Worm (Caenorhabditis elegans): ENCODE data around the gene egl-21.
A peak's percentile ranks its signal among the peaks of the same experiment; 100 is the strongest.

Gene egl-21

ce11 chrIV:10515128-10515527 lies 33.5 kb upstream of the egl-21 start, which contains the start of gene C02F4.4:
C02F4.4 (minus strand) TSS chrIV:10515228.
- TF ChIP-seq egl-5 (tag; optimal IDR thresholded peaks at IDR 0.05) (no peak), ztf-11 (tag; optimal IDR thresholded peaks at IDR 0.05) (no peak), fkh-10 (GFP tag; optimal IDR thresholded peaks at IDR 0.05) (no peak), nhr-23 (tag; optimal IDR thresholded peaks at IDR 0.05) (no peak), nhr-76 (tag; optimal IDR thresholded peaks at IDR 0.05) (no peak), snpc-4 (tag; optimal IDR thresholded peaks at IDR 0.05) (no peak), lin-15B (tag; optimal IDR thresholded peaks at IDR 0.05) (no peak), unc-62 (GFP tag; optimal IDR thresholded peaks at IDR 0.05) (no peak), aly-2 (tag; optimal IDR thresholded peaks at IDR 0.05) (no peak), skn-1 (tag; optimal IDR thresholded peaks at IDR 0.05) (no peak), eor-1 (tag; optimal IDR thresholded peaks at IDR 0.05) (no peak), fos-1 (tag; optimal IDR thresholded peaks at IDR 0.05) (no peak), elt-1 (tag; optimal IDR thresholded peaks at IDR 0.05) (no peak), nhr-11 (tag; optimal IDR thresholded peaks at IDR 0.05) (no peak), elt-2 (tag; optimal IDR thresholded peaks at IDR 0.05) (no peak), ceh-28 (tag; optimal IDR thresholded peaks at IDR 0.05) (no peak), nhr-28 (tag; optimal IDR thresholded peaks at IDR 0.05) (no peak), egl-27 (tag; optimal IDR thresholded peaks at IDR 0.05) (no peak), unc-39 (tag; optimal IDR thresholded peaks at IDR 0.05) (no peak)

- TF ChIP-seq pha-4 (tag; optimal IDR thresholded peaks at IDR 0.05) (peak; percentile 9), nhr-12 (tag; optimal IDR thresholded peaks at IDR 0.05) (no peak), tbx-2 (tag; optimal IDR thresholded peaks at IDR 0.05) (no peak), unc-62 (GFP tag; optimal IDR thresholded peaks at IDR 0.05) (no peak), elt-2 (tag; optimal IDR thresholded peaks at IDR 0.05) (peak; percentile 77), R02D3.7 (tag; optimal IDR thresholded peaks at IDR 0.05) (no peak), mdl-1 (tag; optimal IDR thresholded peaks at IDR 0.05) (no peak)
These were observed 31.6 kb upstream of the egl-21 start for ce11 chrIV:10513266-10513665.

- TF ChIP-seq lin-39 (tag; optimal IDR thresholded peaks at IDR 0.05), result peak; percentile 45
- peak; percentile 26 for TF ChIP-seq nfya-1 (tag; optimal IDR thresholded peaks at IDR 0.05; ENCODE audit: insufficient read depth)
- peak; percentile 64 for TF ChIP-seq egl-5 (tag; optimal IDR thresholded peaks at IDR 0.05)
- TF ChIP-seq egl-27 (tag; optimal IDR thresholded peaks at IDR 0.05), result no peak
These were observed 31.1 kb upstream of the egl-21 start for ce11 chrIV:10512752-10513151.

- TF ChIP-seq pqm-1 (tag; optimal IDR thresholded peaks at IDR 0.05) (peak; percentile 90), pha-4 (tag; optimal IDR thresholded peaks at IDR 0.05) (peak; percentile 84), elt-2 (tag; optimal IDR thresholded peaks at IDR 0.05) (peak; percentile 94), daf-12 (tag; optimal IDR thresholded peaks at IDR 0.05) (no peak), elt-1 (tag; optimal IDR thresholded peaks at IDR 0.05) (no peak), nfya-1 (tag; optimal IDR thresholded peaks at IDR 0.05; ENCODE audit: insufficient read depth) (peak; percentile 8), skn-1 (tag; optimal IDR thresholded peaks at IDR 0.05) (no peak), jun-1 (tag; optimal IDR thresholded peaks at IDR 0.05) (peak; percentile 77)
These were observed 29.8 kb upstream of the egl-21 start for ce11 chrIV:10511432-10511831.

ce11 chrIV:10507586-10507985 lies 25.9 kb upstream of the egl-21 start:
- no peak for TF ChIP-seq lin-39 (tag; optimal IDR thresholded peaks at IDR 0.05)
- TF ChIP-seq daf-12 (tag; optimal IDR thresholded peaks at IDR 0.05), result no peak
- no peak for TF ChIP-seq ztf-4 (tag; optimal IDR thresholded peaks at IDR 0.05)
- TF ChIP-seq elt-2 (tag; optimal IDR thresholded peaks at IDR 0.05), result no peak
- TF ChIP-seq ama-1 (optimal IDR thresholded peaks at IDR 0.05), result no peak
- no peak for TF ChIP-seq nhr-76 (tag; optimal IDR thresholded peaks at IDR 0.05)
- TF ChIP-seq nhr-77 (tag; optimal IDR thresholded peaks at IDR 0.05), result no peak
- TF ChIP-seq fkh-10 (GFP tag; optimal IDR thresholded peaks at IDR 0.05), result peak; percentile 86
- no peak for TF ChIP-seq nhr-23 (tag; optimal IDR thresholded peaks at IDR 0.05)
- peak; percentile 5 for TF ChIP-seq hmg-11 (tag; optimal IDR thresholded peaks at IDR 0.05)
- TF ChIP-seq elt-3 (tag; optimal IDR thresholded peaks at IDR 0.05), result no peak
- TF ChIP-seq nhr-25 (tag; optimal IDR thresholded peaks at IDR 0.05), result no peak
- TF ChIP-seq nfya-1 (tag; optimal IDR thresholded peaks at IDR 0.05; ENCODE audit: insufficient read depth), result peak; percentile 55
- TF ChIP-seq unc-62 (GFP tag; optimal IDR thresholded peaks at IDR 0.05), result no peak
- TF ChIP-seq elt-1 (tag; optimal IDR thresholded peaks at IDR 0.05), result no peak
- TF ChIP-seq aly-2 (tag; optimal IDR thresholded peaks at IDR 0.05), result no peak
- no peak for TF ChIP-seq nhr-67 (tag; optimal IDR thresholded peaks at IDR 0.05)
- no peak for TF ChIP-seq nhr-28 (tag; optimal IDR thresholded peaks at IDR 0.05)
- TF ChIP-seq nhr-12 (tag; optimal IDR thresholded peaks at IDR 0.05), result no peak
- TF ChIP-seq ceh-28 (tag; optimal IDR thresholded peaks at IDR 0.05), result no peak
- TF ChIP-seq ceh-82 (tag; optimal IDR thresholded peaks at IDR 0.05), result no peak
